Worm (Caenorhabditis elegans): ENCODE measurements around the gene srh-141.

The srh-141 gene

ce11 chrV:16443626-16444025 is at the start of gene srh-141:
Gene srh-141 (plus strand): TSS chrV:16443926.
- no peak for TF ChIP-seq fkh-2 (tag; optimal IDR thresholded peaks at IDR 0.05)
- TF ChIP-seq nhr-23 (tag; optimal IDR thresholded peaks at IDR 0.05) = no peak
- TF ChIP-seq ceh-28 (tag; optimal IDR thresholded peaks at IDR 0.05) = no peak
- TF ChIP-seq egl-27 (tag; optimal IDR thresholded peaks at IDR 0.05) = no peak
- no peak for TF ChIP-seq unc-62 (GFP tag; optimal IDR thresholded peaks at IDR 0.05)
- no peak for TF ChIP-seq elt-1 (tag; optimal IDR thresholded peaks at IDR 0.05)
- TF ChIP-seq hmg-11 (tag; optimal IDR thresholded peaks at IDR 0.05) = no peak
- TF ChIP-seq unc-39 (tag; optimal IDR thresholded peaks at IDR 0.05) = no peak
- no peak for TF ChIP-seq nhr-43 (tag; optimal IDR thresholded peaks at IDR 0.05; ENCODE audit: poor library complexity, severe bottlenecking)
- TF ChIP-seq pha-4 (tag; optimal IDR thresholded peaks at IDR 0.05) = no peak
- TF ChIP-seq eor-1 (tag; optimal IDR thresholded peaks at IDR 0.05) = no peak
- TF ChIP-seq egl-5 (tag; optimal IDR thresholded peaks at IDR 0.05) = no peak
- TF ChIP-seq R02D3.7 (tag; optimal IDR thresholded peaks at IDR 0.05) = no peak

- TF ChIP-seq hmg-11 (tag; optimal IDR thresholded peaks at IDR 0.05) (peak; percentile 1), lin-15B (tag; optimal IDR thresholded peaks at IDR 0.05) (no peak), pha-4 (tag; optimal IDR thresholded peaks at IDR 0.05) (peak; percentile 46), unc-62 (GFP tag; optimal IDR thresholded peaks at IDR 0.05) (no peak), ceh-28 (tag; optimal IDR thresholded peaks at IDR 0.05) (peak; percentile 8), ZK546.5 (tag; optimal IDR thresholded peaks at IDR 0.05) (no peak), jun-1 (tag; optimal IDR thresholded peaks at IDR 0.05) (peak; percentile 36), nhr-23 (tag; optimal IDR thresholded peaks at IDR 0.05) (peak; percentile 23), aly-2 (tag; optimal IDR thresholded peaks at IDR 0.05) (no peak), elt-2 (tag; optimal IDR thresholded peaks at IDR 0.05) (peak; percentile 74), pqm-1 (tag; optimal IDR thresholded peaks at IDR 0.05) (peak; percentile 86)
Measured at ce11 chrV:16395131-16395530, 48.6 kb upstream of the srh-141 start, which contains the start of gene F13A7.11. Gene F13A7.11 (minus strand): TSS chrV:16395304.

ce11 chrV:16395739-16396138 is 48.0 kb upstream of the srh-141 start, which contains the start of gene F13A7.12:
Gene F13A7.12 (plus strand): TSS chrV:16396039.
- TF ChIP-seq skn-1 (tag; optimal IDR thresholded peaks at IDR 0.05) = no peak
- no peak for TF ChIP-seq egl-5 (tag; optimal IDR thresholded peaks at IDR 0.05)
- no peak for TF ChIP-seq lin-15B (tag; optimal IDR thresholded peaks at IDR 0.05)
- TF ChIP-seq ZK546.5 (tag; optimal IDR thresholded peaks at IDR 0.05) = no peak
- TF ChIP-seq R02D3.7 (tag; optimal IDR thresholded peaks at IDR 0.05) = no peak
- TF ChIP-seq elt-1 (tag; optimal IDR thresholded peaks at IDR 0.05) = no peak
- no peak for TF ChIP-seq aly-2 (tag; optimal IDR thresholded peaks at IDR 0.05)

ce11 chrV:16399388-16399787 is 44.3 kb upstream of the srh-141 start, which contains the start of gene sre-36:
Gene sre-36 (plus strand): TSS chrV:16399688.
- TF ChIP-seq ceh-28 (tag; optimal IDR thresholded peaks at IDR 0.05) (no peak), eor-1 (tag; optimal IDR thresholded peaks at IDR 0.05) (no peak), elt-1 (tag; optimal IDR thresholded peaks at IDR 0.05) (no peak), nhr-43 (tag; optimal IDR thresholded peaks at IDR 0.05; ENCODE audit: poor library complexity, severe bottlenecking) (no peak), zag-1 (tag; optimal IDR thresholded peaks at IDR 0.05) (no peak), ztf-4 (tag; optimal IDR thresholded peaks at IDR 0.05) (no peak), aly-2 (tag; optimal IDR thresholded peaks at IDR 0.05) (no peak), pha-4 (tag; optimal IDR thresholded peaks at IDR 0.05) (no peak), sea-2 (GFP tag; optimal IDR thresholded peaks at IDR 0.05) (no peak), nhr-67 (tag; optimal IDR thresholded peaks at IDR 0.05) (no peak), tbx-2 (tag; optimal IDR thresholded peaks at IDR 0.05) (no peak)

- no peak for TF ChIP-seq nhr-76 (tag; optimal IDR thresholded peaks at IDR 0.05)
- TF ChIP-seq nhr-25 (tag; optimal IDR thresholded peaks at IDR 0.05) = peak; percentile 45
- TF ChIP-seq pha-4 (tag; optimal IDR thresholded peaks at IDR 0.05) = peak; percentile 73
- no peak for TF ChIP-seq fos-1 (tag; optimal IDR thresholded peaks at IDR 0.05)
- no peak for TF ChIP-seq egl-27 (tag; optimal IDR thresholded peaks at IDR 0.05)
- peak; percentile 59 for TF ChIP-seq R02D3.7 (tag; optimal IDR thresholded peaks at IDR 0.05)
- no peak for TF ChIP-seq ZK546.5 (tag; optimal IDR thresholded peaks at IDR 0.05)
- peak; percentile 26 for TF ChIP-seq pqm-1 (tag; optimal IDR thresholded peaks at IDR 0.05)
- TF ChIP-seq nfya-1 (tag; optimal IDR thresholded peaks at IDR 0.05; ENCODE audit: insufficient read depth) = peak; percentile 83
- no peak for TF ChIP-seq daf-12 (tag; optimal IDR thresholded peaks at IDR 0.05)
- peak; percentile 63 for TF ChIP-seq hmg-11 (tag; optimal IDR thresholded peaks at IDR 0.05)
- TF ChIP-seq sea-2 (GFP tag; optimal IDR thresholded peaks at IDR 0.05) = no peak
- TF ChIP-seq lin-15B (tag; optimal IDR thresholded peaks at IDR 0.05) = peak; percentile 76
- TF ChIP-seq ztf-11 (tag; optimal IDR thresholded peaks at IDR 0.05) = no peak
- TF ChIP-seq nhr-28 (tag; optimal IDR thresholded peaks at IDR 0.05) = no peak
- TF ChIP-seq nhr-237 (tag; optimal IDR thresholded peaks at IDR 0.05) = no peak
- no peak for TF ChIP-seq elt-3 (tag; optimal IDR thresholded peaks at IDR 0.05)
- TF ChIP-seq nhr-43 (tag; optimal IDR thresholded peaks at IDR 0.05; ENCODE audit: poor library complexity, severe bottlenecking) = peak; percentile 90
- TF ChIP-seq ceh-16 (tag; optimal IDR thresholded peaks at IDR 0.05) = no peak
- TF ChIP-seq mdl-1 (tag; optimal IDR thresholded peaks at IDR 0.05) = no peak
- no peak for TF ChIP-seq ceh-82 (tag; optimal IDR thresholded peaks at IDR 0.05)
- no peak for TF ChIP-seq tbx-2 (tag; optimal IDR thresholded peaks at IDR 0.05)
- TF ChIP-seq ztf-4 (tag; optimal IDR thresholded peaks at IDR 0.05) = no peak
- peak; percentile 16 for TF ChIP-seq ceh-28 (tag; optimal IDR thresholded peaks at IDR 0.05)
- TF ChIP-seq aly-2 (tag; optimal IDR thresholded peaks at IDR 0.05) = no peak
- TF ChIP-seq jun-1 (tag; optimal IDR thresholded peaks at IDR 0.05) = no peak
- no peak for TF ChIP-seq nhr-67 (tag; optimal IDR thresholded peaks at IDR 0.05)
- TF ChIP-seq nhr-11 (tag; optimal IDR thresholded peaks at IDR 0.05) = no peak
- no peak for TF ChIP-seq fkh-2 (tag; optimal IDR thresholded peaks at IDR 0.05)
- peak; percentile 81 for TF ChIP-seq nhr-23 (tag; optimal IDR thresholded peaks at IDR 0.05)
- TF ChIP-seq eor-1 (tag; optimal IDR thresholded peaks at IDR 0.05) = no peak
- TF ChIP-seq ceh-9 (tag; optimal IDR thresholded peaks at IDR 0.05) = no peak
- TF ChIP-seq zag-1 (tag; optimal IDR thresholded peaks at IDR 0.05) = no peak
- TF ChIP-seq snpc-4 (tag; optimal IDR thresholded peaks at IDR 0.05) = peak; percentile 88
Measured at ce11 chrV:16401519-16401918, 42.2 kb upstream of the srh-141 start, which contains the start of gene F13A7.14. Gene F13A7.14 (plus strand): TSS chrV:16401891.

Data from whole organism, L3 larva.